Worm (Caenorhabditis elegans) whole organism, midembryonic: ENCODE measurements around the gene hrg-1.

Experiments
- T22C8.4 ChIP-seq: fragments of 200-800 bp; sonication (Bioruptor generic); IDR thresholded peaks from 2 replicates; pipeline ENCODE4 v1.3.6; 2022; ENCODE audit warnings: missing genetic modification characterization, missing compliant biosample characterization
- cog-1 ChIP-seq: sonication (generic microtip); optimal IDR thresholded peaks from 2 replicates; lab custom pipeline; 2016; ENCODE audit warnings: missing genetic modification characterization, missing compliant biosample characterization
- flt-1 ChIP-seq: fragments of 200-800 bp; sonication (Bioruptor generic); IDR thresholded peaks from 2 replicates; pipeline ENCODE4 v1.3.6; 2022; ENCODE audit warnings: missing genetic modification characterization, missing compliant biosample characterization
- klf-2 ChIP-seq: fragments of 200-800 bp; sonication (Bioruptor generic); conservative IDR thresholded peaks from 2 replicates; pipeline ENCODE4 v1.3.6; 2022; ENCODE audit warnings: missing genetic modification reagents, missing genetic modification characterization, missing compliant biosample characterization
- med-1 ChIP-seq: sonication (generic microtip); optimal IDR thresholded peaks from 2 replicates; lab custom pipeline; 2017; ENCODE audit warnings: missing genetic modification characterization, mild to moderate bottlenecking, missing compliant biosample characterization, antibody characterized with exemption, missing genetic modification reagents; ENCODE audit not compliant: insufficient read depth
- ref-1 ChIP-seq: fragments of 200-800 bp; sonication (Bioruptor generic); conservative IDR thresholded peaks from 2 replicates; pipeline ENCODE4 v1.3.6; 2022; ENCODE audit warnings: missing genetic modification reagents, missing genetic modification characterization, missing compliant biosample characterization
- tab-1 ChIP-seq: fragments of 200-800 bp; sonication (Bioruptor generic); IDR thresholded peaks from 2 replicates; pipeline ENCODE4 v1.3.6; 2022; ENCODE audit warnings: missing genetic modification characterization, missing compliant biosample characterization
- ztf-23 ChIP-seq: fragments of 200-800 bp; sonication (Bioruptor generic); IDR thresholded peaks from 2 replicates; pipeline ENCODE4 v1.3.6; 2022; ENCODE audit warnings: missing genetic modification reagents, missing genetic modification characterization, missing compliant biosample characterization
- ztf-29 ChIP-seq: fragments of 200-800 bp; sonication (Bioruptor generic); IDR thresholded peaks from 2 replicates; pipeline ENCODE4 v1.3.6; 2022; ENCODE audit warnings: missing genetic modification reagents, missing genetic modification characterization, missing compliant biosample characterization

hrg-1 gene

DNA sequence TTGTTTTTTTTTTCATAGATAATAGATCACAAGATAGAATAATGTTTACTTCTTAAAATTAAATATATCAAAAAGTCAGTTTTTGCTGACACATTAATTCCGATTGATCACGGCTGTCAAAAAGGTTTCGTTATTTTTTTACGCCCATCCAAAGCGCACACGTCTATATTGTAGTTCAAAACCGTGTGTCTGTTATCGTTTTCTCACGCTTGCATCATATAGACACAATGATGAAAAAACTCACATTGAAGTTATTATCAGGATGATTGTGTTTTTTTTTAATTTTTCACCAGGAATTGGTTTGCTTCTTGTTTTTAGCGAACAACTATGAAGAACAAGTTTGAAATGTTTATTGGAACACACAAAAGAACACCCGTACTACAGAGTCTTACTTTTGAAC, 8.3 kb downstream of the hrg-1 start:
- TF ChIP-seq ztf-29: no peak
- TF ChIP-seq flt-1: no peak

DNA sequence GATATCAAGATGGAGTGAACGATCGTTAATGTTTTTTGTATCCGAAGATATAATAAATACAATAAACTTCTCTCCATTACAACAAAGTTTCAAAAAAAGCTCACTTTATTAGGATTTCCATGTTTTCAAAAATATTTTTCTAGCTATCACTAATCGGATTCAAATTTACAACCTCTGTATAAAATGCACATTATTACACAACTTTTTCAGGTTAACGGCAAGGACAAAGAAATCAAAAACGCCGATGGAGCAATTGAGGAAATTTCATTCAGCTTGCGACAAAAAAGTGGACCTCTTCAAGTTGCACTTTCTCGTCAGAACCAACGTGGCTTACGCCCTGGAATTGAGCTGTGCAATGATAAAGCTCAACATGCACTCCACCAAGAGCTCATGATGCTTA, 9.1 kb downstream of the hrg-1 start:
- TF ChIP-seq ref-1 (GFP tag; lab: Robert Waterston, UW) (no peak), ztf-29 (no peak), med-1 (GFP tag; lab: Kevin White, UChicago) (no peak), cog-1 (no peak), tab-1 (GFP tag; lab: Robert Waterston, UW) (no peak), flt-1 (no peak), klf-2 (no peak), T22C8.4 (no peak), ztf-23 (GFP tag; lab: Robert Waterston, UW) (no peak)

DNA sequence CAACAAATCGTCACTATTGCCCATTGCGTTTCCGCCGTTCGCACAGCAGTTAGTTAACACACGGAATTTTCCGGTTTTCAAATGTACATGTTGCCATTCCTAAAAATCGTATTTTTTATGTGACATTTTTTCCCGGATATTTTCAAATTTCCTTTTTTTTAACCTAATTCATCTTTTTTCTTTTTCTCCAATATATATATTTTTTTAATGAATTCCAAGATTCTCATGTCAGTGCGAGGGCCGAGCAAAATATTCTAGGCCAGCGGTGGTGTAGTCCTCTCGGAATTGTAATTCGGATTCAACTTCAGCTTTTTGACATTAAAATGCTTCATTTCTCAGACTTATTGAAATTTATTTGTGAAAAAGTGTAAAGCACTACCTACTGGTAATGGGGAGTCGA, 11.0 kb downstream of the hrg-1 start, which contains the start of gene R02E12.4:
Gene R02E12.4, plus strand, starts transcription at position 301 of the 400 bp plus-strand sequence.
- TF ChIP-seq flt-1: no peak
- TF ChIP-seq T22C8.4: no peak
- TF ChIP-seq ref-1 (GFP tag; lab: Robert Waterston, UW): no peak
- no peak for TF ChIP-seq cog-1
- no peak for TF ChIP-seq klf-2
- no peak for TF ChIP-seq ztf-23 (GFP tag; lab: Robert Waterston, UW)
- no peak for TF ChIP-seq tab-1 (GFP tag; lab: Robert Waterston, UW)
- no peak for TF ChIP-seq med-1 (GFP tag; lab: Kevin White, UChicago)
- TF ChIP-seq ztf-29: no peak

DNA sequence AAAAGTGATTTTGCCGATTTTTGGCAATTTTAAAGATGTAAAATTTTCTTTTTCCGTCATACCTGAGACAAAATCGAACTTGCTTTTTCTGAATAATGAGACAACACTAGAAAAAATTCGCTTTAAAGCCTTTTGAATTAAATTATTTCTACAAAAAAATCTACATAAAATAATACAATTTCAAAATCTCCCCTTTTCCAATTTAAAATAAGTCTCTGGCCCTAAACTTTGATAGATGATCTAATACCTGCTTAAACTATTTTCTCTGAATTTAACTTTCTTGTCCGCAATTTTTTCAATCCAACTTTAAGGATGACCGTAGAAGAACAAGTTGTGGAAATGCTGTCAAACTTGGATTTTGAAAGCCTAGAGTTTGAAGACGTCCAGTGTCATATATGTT, 12.8 kb downstream of the hrg-1 start, which contains the start of gene R02E12.12:
Gene R02E12.12, plus strand, starts transcription at position 301 of the 400 bp plus-strand sequence.
- TF ChIP-seq T22C8.4: no peak
- TF ChIP-seq flt-1: no peak

DNA sequence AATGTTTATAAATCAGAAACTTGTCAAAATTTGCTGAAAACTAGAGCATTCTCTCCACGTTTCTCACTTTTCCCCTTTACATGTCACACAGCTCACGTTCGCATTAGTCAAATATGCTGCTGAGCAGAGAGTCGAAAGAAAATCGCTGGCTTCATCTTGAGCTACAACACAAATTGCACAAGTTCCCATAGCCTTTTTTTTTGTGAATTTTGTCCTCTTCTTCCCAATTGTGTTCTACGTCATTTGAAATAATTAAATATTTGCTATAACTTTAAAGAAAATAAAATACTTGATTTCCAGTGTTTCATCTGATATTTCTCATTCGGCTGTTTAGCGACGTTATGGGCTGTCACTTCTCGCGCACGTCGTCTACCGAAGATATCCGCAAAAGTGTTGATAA, 19.0 kb downstream of the hrg-1 start, which contains the start of gene R02E12.5:
Gene R02E12.5, plus strand, starts transcription at position 301 of the 400 bp plus-strand sequence.
- TF ChIP-seq ref-1 (GFP tag; lab: Robert Waterston, UW) (no peak), tab-1 (GFP tag; lab: Robert Waterston, UW) (no peak), flt-1 (no peak), klf-2 (no peak)

DNA sequence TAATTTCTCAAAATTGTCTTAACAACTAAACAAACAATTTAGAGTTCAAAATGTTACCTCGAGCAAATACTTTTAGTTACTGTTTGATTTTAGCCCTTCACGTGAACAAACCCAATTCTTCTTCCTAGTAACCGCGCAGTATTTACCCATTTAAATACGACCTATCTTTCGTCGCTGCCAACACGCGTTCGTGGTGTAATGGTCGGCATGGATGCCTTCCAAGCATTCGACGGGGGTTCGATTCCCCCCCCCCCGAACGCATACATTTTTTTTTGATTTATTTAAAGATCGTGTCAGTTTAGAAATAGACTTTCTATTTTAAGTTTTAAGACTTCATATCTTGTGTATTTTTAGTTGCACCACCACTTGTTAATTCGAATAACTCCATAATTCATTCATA, 21.6 kb downstream of the hrg-1 start:
- TF ChIP-seq flt-1 (peak; percentile 84), klf-2 (no peak), tab-1 (GFP tag; lab: Robert Waterston, UW) (peak; percentile 86), T22C8.4 (peak; percentile 75), ztf-23 (GFP tag; lab: Robert Waterston, UW) (peak; percentile 87), cog-1 (peak; percentile 46), med-1 (GFP tag; lab: Kevin White, UChicago) (no peak), ztf-29 (peak; percentile 76; the same call in 1 of the 2 replicates), ref-1 (GFP tag; lab: Robert Waterston, UW) (peak; percentile 70)

DNA sequence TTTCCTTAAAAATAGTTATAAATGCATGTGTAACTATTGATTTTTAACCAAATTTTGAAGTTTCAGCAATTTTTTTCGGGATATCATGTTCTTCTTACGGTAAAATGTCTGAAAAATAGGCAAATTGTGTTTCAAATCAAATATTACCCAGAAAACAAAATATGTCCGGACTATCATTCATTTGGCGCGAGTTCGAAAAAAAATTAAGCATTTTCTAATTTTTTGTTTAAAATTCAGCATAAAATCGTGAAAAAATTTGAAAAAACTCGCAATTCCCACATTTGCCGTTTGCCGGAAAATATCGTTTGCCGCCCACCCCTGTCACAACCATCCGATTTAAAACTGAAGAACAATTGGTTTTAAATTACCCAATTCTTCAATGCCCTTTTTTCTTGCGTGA, 24.4 kb downstream of the hrg-1 start:
- TF ChIP-seq tab-1 (GFP tag; lab: Robert Waterston, UW) (no peak), ztf-23 (GFP tag; lab: Robert Waterston, UW) (no peak)

DNA sequence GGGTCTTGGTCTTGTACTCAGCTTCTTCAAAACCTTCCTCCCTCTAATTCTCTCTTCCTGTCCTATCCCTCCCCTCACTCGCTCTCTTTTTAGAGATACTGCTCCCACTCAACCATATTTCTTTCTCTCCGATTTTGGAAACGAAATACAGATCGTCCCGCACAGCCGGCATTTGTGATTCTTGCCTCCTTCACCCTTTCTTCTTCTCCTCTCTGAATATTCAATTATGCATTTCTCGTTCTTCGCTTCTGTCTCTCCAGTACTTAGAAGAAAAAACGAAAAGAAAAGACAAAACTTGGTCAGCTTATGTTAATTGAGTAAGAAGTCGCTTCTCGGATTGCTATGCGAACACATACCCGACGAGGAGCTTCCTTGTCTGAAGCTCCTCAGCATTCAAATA, 25.1 kb downstream of the hrg-1 start:
- TF ChIP-seq klf-2: no peak
- TF ChIP-seq ztf-23 (GFP tag; lab: Robert Waterston, UW): no peak
- TF ChIP-seq T22C8.4: no peak
- no peak for TF ChIP-seq ztf-29
- no peak for TF ChIP-seq med-1 (GFP tag; lab: Kevin White, UChicago)
- TF ChIP-seq ref-1 (GFP tag; lab: Robert Waterston, UW): no peak
- no peak for TF ChIP-seq cog-1
- no peak for TF ChIP-seq flt-1
- no peak for TF ChIP-seq tab-1 (GFP tag; lab: Robert Waterston, UW)

DNA sequence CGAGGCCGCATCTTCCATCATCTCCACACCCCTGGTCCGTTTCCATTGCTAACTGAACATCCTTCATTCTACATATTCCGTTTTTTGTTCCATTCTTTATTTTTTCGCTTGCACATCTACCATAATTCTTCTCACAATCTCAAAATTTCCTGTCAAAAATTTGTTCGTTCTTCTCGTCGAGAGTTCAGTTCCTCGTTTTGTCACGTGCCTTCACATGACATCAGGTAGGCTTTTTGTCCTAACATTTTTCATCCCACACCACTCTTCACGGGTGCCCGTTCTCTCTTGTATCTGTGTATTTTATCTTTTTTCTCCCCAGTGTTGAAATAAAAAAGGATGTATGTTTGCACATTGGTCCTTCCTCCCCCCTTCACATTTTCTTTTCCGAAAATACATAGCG, 25.5 kb downstream of the hrg-1 start:
- TF ChIP-seq ztf-29 (no peak), flt-1 (no peak)

DNA sequence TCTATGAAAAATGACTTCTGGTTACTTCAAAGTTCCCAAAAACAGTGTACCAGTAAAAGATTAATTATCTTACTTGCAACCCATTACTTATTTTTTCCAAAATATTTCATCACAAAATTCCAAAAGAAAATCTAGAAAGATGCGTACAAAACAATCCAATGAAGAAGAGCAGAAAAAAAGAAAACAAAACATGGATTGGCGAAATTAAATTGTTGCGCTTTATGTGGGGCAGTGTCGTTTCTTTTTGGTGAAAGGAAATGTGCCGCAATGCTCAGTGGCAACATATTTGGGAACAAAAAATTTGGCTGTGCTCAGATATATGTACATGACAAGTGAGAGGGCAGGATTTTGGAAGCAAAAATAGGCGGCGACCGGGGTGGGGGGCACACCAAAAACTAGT, 27.4 kb downstream of the hrg-1 start:
- TF ChIP-seq ref-1 (GFP tag; lab: Robert Waterston, UW) (no peak), ztf-23 (GFP tag; lab: Robert Waterston, UW) (no peak), klf-2 (no peak), T22C8.4 (no peak), tab-1 (GFP tag; lab: Robert Waterston, UW) (no peak), flt-1 (no peak), ztf-29 (no peak), med-1 (GFP tag; lab: Kevin White, UChicago) (no peak), cog-1 (no peak)

DNA sequence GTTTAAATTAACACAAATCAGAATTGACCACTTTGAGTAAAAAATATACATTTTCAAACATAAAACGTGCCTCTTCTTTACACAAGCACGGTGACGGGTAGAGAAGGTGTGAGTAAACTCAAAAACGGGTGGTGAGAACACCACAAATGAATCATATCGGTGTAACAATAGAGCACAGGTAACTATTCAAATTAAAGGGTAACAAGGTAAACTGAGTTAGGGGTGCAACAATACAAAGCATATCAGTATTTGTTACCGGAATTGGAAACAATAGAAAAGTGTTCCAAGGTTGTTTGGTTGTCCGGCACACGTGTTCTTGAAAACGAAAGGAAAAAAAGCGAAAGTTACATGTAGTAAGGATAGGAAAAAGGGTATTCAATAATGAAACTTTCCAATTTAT, 33.7 kb downstream of the hrg-1 start:
- TF ChIP-seq med-1 (GFP tag; lab: Kevin White, UChicago) (no peak), ztf-23 (GFP tag; lab: Robert Waterston, UW) (no peak), T22C8.4 (no peak), klf-2 (no peak), cog-1 (no peak), flt-1 (no peak)

DNA sequence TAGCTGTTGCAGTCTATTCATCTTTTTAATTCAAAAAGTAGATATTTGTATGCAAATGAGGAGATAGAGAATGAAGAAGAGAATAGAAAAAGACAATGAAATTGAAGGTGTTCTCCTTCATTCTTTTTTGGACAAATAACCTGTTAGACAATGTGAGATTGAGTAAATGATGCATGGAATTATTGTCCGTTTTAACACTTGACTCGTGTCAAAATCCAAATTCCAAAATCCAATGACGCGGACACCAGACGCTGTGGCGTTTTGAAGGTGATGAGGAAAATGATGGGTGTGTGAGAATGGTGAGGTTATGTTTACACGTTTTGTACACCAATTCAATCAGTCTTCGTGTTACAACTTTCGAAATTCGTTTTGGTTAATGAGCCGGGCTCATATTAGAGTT, 36.9 kb downstream of the hrg-1 start:
- TF ChIP-seq ztf-23 (GFP tag; lab: Robert Waterston, UW) (no peak), flt-1 (no peak), ref-1 (GFP tag; lab: Robert Waterston, UW) (no peak), klf-2 (no peak), ztf-29 (no peak), med-1 (GFP tag; lab: Kevin White, UChicago) (no peak), T22C8.4 (no peak), cog-1 (no peak), tab-1 (GFP tag; lab: Robert Waterston, UW) (no peak)
